Worm (Caenorhabditis elegans) whole organism, mixed stage, embryonic: Measurements from ENCODE around the gene C06B3.1.

ENCODE experiments used
- lin-13 ChIP-seq: fragments of 150-350 bp; optimal IDR thresholded peaks from 2 replicates; lab custom pipeline; 2014; ENCODE audit warnings: missing biosample characterization, missing genetic modification characterization
- mep-1 ChIP-seq: fragments of 150-350 bp; optimal IDR thresholded peaks from 2 replicates; lab custom pipeline; 2017; ENCODE audit warnings: missing biosample characterization, missing genetic modification reagents, missing genetic modification characterization, inconsistent platforms
- nhr-237 ChIP-seq: fragments of 150-350 bp; optimal IDR thresholded peaks from 2 replicates; lab custom pipeline; 2014; ENCODE audit warnings: missing biosample characterization, missing genetic modification characterization
- nhr-28 ChIP-seq: fragments of 150-350 bp; optimal IDR thresholded peaks from 2 replicates; lab custom pipeline; 2014; ENCODE audit warnings: missing biosample characterization, missing genetic modification characterization
- nhr-76 ChIP-seq: sonication (generic microtip); optimal IDR thresholded peaks from 2 replicates; lab custom pipeline; 2017; ENCODE audit warnings: missing biosample characterization, missing genetic modification characterization
- pha-4 ChIP-seq: fragments of 150-350 bp; optimal IDR thresholded peaks from 2 replicates; lab custom pipeline; 2018; ENCODE audit warnings: missing biosample characterization, missing genetic modification reagents, missing genetic modification characterization
- snpc-4 ChIP-seq: fragments of 150-350 bp; optimal IDR thresholded peaks from 2 replicates; lab custom pipeline; 2014; ENCODE audit warnings: missing biosample characterization, missing genetic modification characterization
- sptf-1 ChIP-seq: sonication (generic microtip); optimal IDR thresholded peaks from 2 replicates; lab custom pipeline; 2017; ENCODE audit warnings: mild to moderate bottlenecking, missing genetic modification characterization, moderate library complexity, missing compliant biosample characterization
- unc-62 ChIP-seq: fragments of 150-350 bp; optimal IDR thresholded peaks from 2 replicates; lab custom pipeline; 2014; ENCODE audit warnings: missing biosample characterization, missing genetic modification reagents, missing genetic modification characterization

- TF ChIP-seq nhr-76 (tag; lab: Kevin White, UChicago) (no peak), nhr-28 (tag; lab: Kevin White, UChicago) (no peak), unc-62 (GFP tag; lab: Kevin White, UChicago) (no peak), sptf-1 (tag; lab: Kevin White, UChicago) (no peak), lin-13 (no peak), nhr-237 (no peak), mep-1 (no peak), snpc-4 (no peak), pha-4 (tag; lab: Kevin White, UChicago) (no peak)
These were observed 45.5 kb upstream of the C06B3.1 start, which contains the start of gene srx-136 for ce11 chrV:13857132-13857531.
